Worm (Caenorhabditis elegans): Measurements from ENCODE around the gene F53C11.1.

ce11 chrV:13812330-13812729 is 36.7 kb downstream of the F53C11.1 start:
- TF ChIP-seq tbx-2 (tag; optimal IDR thresholded peaks at IDR 0.05) = no peak
- TF ChIP-seq nhr-232 (tag; optimal IDR thresholded peaks at IDR 0.05) = no peak
- no peak for TF ChIP-seq ama-1 (optimal IDR thresholded peaks at IDR 0.05)
- TF ChIP-seq F13H6.1 (tag; optimal IDR thresholded peaks at IDR 0.05) = no peak
- no peak for TF ChIP-seq pqm-1 (tag; optimal IDR thresholded peaks at IDR 0.05)
- TF ChIP-seq unc-3 (GFP tag; conservative IDR thresholded peaks at IDR 0.05) = no peak
- no peak for TF ChIP-seq unc-3 (tag; optimal IDR thresholded peaks at IDR 0.05)

All from whole organism, late embryonic.